Fruit fly (Drosophila melanogaster): Measurements from ENCODE around the gene CG10761.

Gene CG10761

dm6 chrX:8152077-8152476, 10.5 kb downstream of the CG10761 start, which contains the start of gene Gbeta5:
Gene Gbeta5, minus strand, starts transcription at chrX:8152275.
- TF ChIP-seq CG15710 (tag; optimal IDR thresholded peaks at IDR 0.05) = no peak
- TF ChIP-seq CG10348 (GFP tag; IDR thresholded peaks at IDR 0.05) = no peak
- TF ChIP-seq CG13204 (GFP tag; optimal IDR thresholded peaks at IDR 0.05) = no peak
- TF ChIP-seq Snoo (tag; optimal IDR thresholded peaks at IDR 0.05) = no peak
- TF ChIP-seq CG17806 (tag; optimal IDR thresholded peaks at IDR 0.05) = no peak
- TF ChIP-seq CG12605 (GFP tag; IDR thresholded peaks at IDR 0.05) = no peak
- no peak for TF ChIP-seq D1 (tag; optimal IDR thresholded peaks at IDR 0.05)
- no peak for TF ChIP-seq CG4496 (GFP tag; IDR thresholded peaks at IDR 0.05)
- TF ChIP-seq EcR (GFP tag; optimal IDR thresholded peaks at IDR 0.05) = no peak
- no peak for TF ChIP-seq CG8159 (tag; optimal IDR thresholded peaks at IDR 0.05)
- TF ChIP-seq Pif1B (GFP tag; optimal IDR thresholded peaks at IDR 0.05) = no peak
- no peak for TF ChIP-seq CG8301 (tag; optimal IDR thresholded peaks at IDR 0.05)

- TF ChIP-seq CG9948 (tag; optimal IDR thresholded peaks at IDR 0.05) (no peak), CG13204 (GFP tag; optimal IDR thresholded peaks at IDR 0.05) (no peak), Ets98B (GFP tag; IDR thresholded peaks at IDR 0.05) (no peak), Pif1B (GFP tag; optimal IDR thresholded peaks at IDR 0.05) (no peak), CG34367 (tag; optimal IDR thresholded peaks at IDR 0.05) (no peak), CG4496 (GFP tag; IDR thresholded peaks at IDR 0.05) (no peak)
Measured at dm6 chrX:8148556-8148955, 14.0 kb downstream of the CG10761 start, which contains the start of gene CG10959. Gene CG10959, plus strand, starts transcription at chrX:8148783.

- no peak for TF ChIP-seq CG17806 (tag; optimal IDR thresholded peaks at IDR 0.05)
- no peak for TF ChIP-seq Pif1B (GFP tag; optimal IDR thresholded peaks at IDR 0.05)
- TF ChIP-seq Ets98B (GFP tag; IDR thresholded peaks at IDR 0.05) = no peak
- no peak for TF ChIP-seq CG32121 (GFP tag; IDR thresholded peaks at IDR 0.05)
- no peak for TF ChIP-seq fd96Ca (GFP tag; IDR thresholded peaks at IDR 0.05)
- TF ChIP-seq CG10348 (GFP tag; IDR thresholded peaks at IDR 0.05) = no peak
- no peak for TF ChIP-seq gl (tag; optimal IDR thresholded peaks at IDR 0.05)
- TF ChIP-seq CG34367 (tag; optimal IDR thresholded peaks at IDR 0.05) = no peak
- TF ChIP-seq EcR (GFP tag; optimal IDR thresholded peaks at IDR 0.05) = no peak
- TF ChIP-seq CG8301 (tag; optimal IDR thresholded peaks at IDR 0.05) = no peak
- TF ChIP-seq CG14655 (GFP tag; optimal IDR thresholded peaks at IDR 0.05) = no peak
- no peak for TF ChIP-seq CG15710 (tag; optimal IDR thresholded peaks at IDR 0.05)
- TF ChIP-seq CG12605 (GFP tag; IDR thresholded peaks at IDR 0.05) = no peak
- TF ChIP-seq rn (GFP tag; IDR thresholded peaks at IDR 0.05) = no peak
- TF ChIP-seq Snoo (tag; optimal IDR thresholded peaks at IDR 0.05) = no peak
- TF ChIP-seq CG8159 (tag; optimal IDR thresholded peaks at IDR 0.05) = no peak
- TF ChIP-seq D1 (tag; optimal IDR thresholded peaks at IDR 0.05) = no peak
- no peak for TF ChIP-seq CG13204 (GFP tag; optimal IDR thresholded peaks at IDR 0.05)
Measured at dm6 chrX:8147649-8148048, 14.9 kb downstream of the CG10761 start, which contains the start of gene CG15336. Gene CG15336, plus strand, starts transcription at chrX:8147949.

- TF ChIP-seq CG9948 (tag; optimal IDR thresholded peaks at IDR 0.05) (peak; percentile 6), gl (tag; optimal IDR thresholded peaks at IDR 0.05) (no peak), CG8301 (tag; optimal IDR thresholded peaks at IDR 0.05) (no peak), Pif1A (GFP tag; optimal IDR thresholded peaks at IDR 0.05) (no peak), Snoo (tag; optimal IDR thresholded peaks at IDR 0.05) (no peak), rn (GFP tag; IDR thresholded peaks at IDR 0.05) (no peak), CG8159 (tag; optimal IDR thresholded peaks at IDR 0.05) (peak; percentile 17), CG34367 (tag; optimal IDR thresholded peaks at IDR 0.05) (no peak), CG13204 (GFP tag; optimal IDR thresholded peaks at IDR 0.05) (no peak), CG10348 (GFP tag; IDR thresholded peaks at IDR 0.05) (no peak), CG17806 (tag; optimal IDR thresholded peaks at IDR 0.05) (peak; percentile 2), Pif1B (GFP tag; optimal IDR thresholded peaks at IDR 0.05) (no peak), CG15710 (tag; optimal IDR thresholded peaks at IDR 0.05) (peak; percentile 29), CG12605 (GFP tag; IDR thresholded peaks at IDR 0.05) (no peak), CG32121 (GFP tag; IDR thresholded peaks at IDR 0.05) (0 out of 2 replicates have a peak, but pooled peaks have one; percentile 14), fd96Ca (GFP tag; IDR thresholded peaks at IDR 0.05) (no peak), CG14655 (GFP tag; optimal IDR thresholded peaks at IDR 0.05) (no peak)
Measured at dm6 chrX:8145501-8146157, 17.0 kb downstream of the CG10761 start, which contains the start of the genes alpha-PheRS and CG2129. Gene alpha-PheRS, minus strand, starts transcription at chrX:8145602. Gene CG2129, plus strand, starts transcription at chrX:8145839.

- no peak for TF ChIP-seq CG13204 (GFP tag; optimal IDR thresholded peaks at IDR 0.05)
- TF ChIP-seq CG9948 (tag; optimal IDR thresholded peaks at IDR 0.05) = peak; percentile 81
- TF ChIP-seq CG8159 (tag; optimal IDR thresholded peaks at IDR 0.05) = peak; percentile 88
- TF ChIP-seq Pif1A (GFP tag; optimal IDR thresholded peaks at IDR 0.05) = peak; percentile 94
- no peak for TF ChIP-seq D1 (tag; optimal IDR thresholded peaks at IDR 0.05)
- peak; percentile 83 for TF ChIP-seq CG8301 (tag; optimal IDR thresholded peaks at IDR 0.05)
- peak; percentile 66 for TF ChIP-seq CG12605 (GFP tag; IDR thresholded peaks at IDR 0.05)
- peak; percentile 87 for TF ChIP-seq CG15710 (tag; optimal IDR thresholded peaks at IDR 0.05)
- peak; percentile 18; the same call in 1 of the 2 replicates for TF ChIP-seq CG10348 (GFP tag; IDR thresholded peaks at IDR 0.05)
- TF ChIP-seq CG34367 (tag; optimal IDR thresholded peaks at IDR 0.05) = peak; percentile 86
- TF ChIP-seq fd96Ca (GFP tag; IDR thresholded peaks at IDR 0.05) = peak; percentile 87
- TF ChIP-seq EcR (GFP tag; optimal IDR thresholded peaks at IDR 0.05) = no peak
- peak; percentile 93 for TF ChIP-seq Pif1B (GFP tag; optimal IDR thresholded peaks at IDR 0.05)
- TF ChIP-seq CG4496 (GFP tag; IDR thresholded peaks at IDR 0.05) = peak; percentile 93
- peak; percentile 85 for TF ChIP-seq CG32121 (GFP tag; IDR thresholded peaks at IDR 0.05)
- TF ChIP-seq Snoo (tag; optimal IDR thresholded peaks at IDR 0.05) = peak; percentile 87
- no peak for TF ChIP-seq CG14655 (GFP tag; optimal IDR thresholded peaks at IDR 0.05)
- peak; percentile 60 for TF ChIP-seq rn (GFP tag; IDR thresholded peaks at IDR 0.05)
- TF ChIP-seq Ets98B (GFP tag; IDR thresholded peaks at IDR 0.05) = peak; percentile 87
- peak; percentile 89 for TF ChIP-seq CG17806 (tag; optimal IDR thresholded peaks at IDR 0.05)
- peak; percentile 75 for TF ChIP-seq gl (tag; optimal IDR thresholded peaks at IDR 0.05)
Measured at dm6 chrX:8143537-8143936, 19.1 kb downstream of the CG10761 start, which contains the start of gene CG17982. Gene CG17982, minus strand, starts transcription at chrX:8143835.
